Worm (Caenorhabditis elegans): Measurements from ENCODE around the gene dvc-1.

DNA sequence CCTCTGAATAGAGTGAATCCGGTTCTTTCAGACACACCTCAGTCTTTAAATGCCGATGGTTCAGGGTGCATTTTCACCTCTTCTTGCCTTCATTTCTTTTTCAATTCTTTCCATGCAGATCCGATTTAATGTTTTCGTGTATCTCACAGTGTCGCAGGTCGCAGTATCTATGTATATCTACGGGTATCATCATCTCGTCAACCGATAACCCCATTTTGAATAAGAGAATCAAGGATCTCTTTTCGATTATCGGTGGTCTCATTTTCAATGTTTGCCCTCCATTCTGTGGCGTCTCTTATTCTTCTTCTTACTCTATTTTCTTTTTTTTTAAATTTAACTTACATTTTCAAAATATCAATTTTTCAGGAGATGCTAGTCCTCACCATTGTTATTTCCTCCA, 18.2 kb downstream of the dvc-1 start, which contains the start of gene T19B10.2:
- TF ChIP-seq unc-62 (GFP tag; optimal IDR thresholded peaks at IDR 0.05) = no peak
- no peak for TF ChIP-seq lin-15B (tag; optimal IDR thresholded peaks at IDR 0.05)
- TF ChIP-seq pha-4 (tag; optimal IDR thresholded peaks at IDR 0.05) = no peak
- no peak for TF ChIP-seq lin-39 (tag; optimal IDR thresholded peaks at IDR 0.05)
- TF ChIP-seq ceh-82 (tag; optimal IDR thresholded peaks at IDR 0.05) = no peak
- TF ChIP-seq ama-1 (optimal IDR thresholded peaks at IDR 0.05) = no peak
- no peak for TF ChIP-seq tbx-2 (tag; optimal IDR thresholded peaks at IDR 0.05)
- no peak for TF ChIP-seq ztf-4 (tag; optimal IDR thresholded peaks at IDR 0.05)
- TF ChIP-seq zag-1 (tag; optimal IDR thresholded peaks at IDR 0.05) = no peak
- no peak for TF ChIP-seq ztf-11 (tag; optimal IDR thresholded peaks at IDR 0.05)
- no peak for TF ChIP-seq mdl-1 (tag; optimal IDR thresholded peaks at IDR 0.05)
- no peak for TF ChIP-seq nhr-76 (tag; optimal IDR thresholded peaks at IDR 0.05)

Measured in whole organism, L3 larva.